Fruit fly (Drosophila melanogaster) whole organism, wandering third instar larva: ENCODE data around the gene SdhC.

ENCODE experiments used
- Myc ChIP-seq: fragments of >200 bp; optimal IDR thresholded peaks from 2 replicates; lab custom pipeline; 2017
- ey ChIP-seq: fragments of 200-800 bp; sonication (Bioruptor generic); optimal IDR thresholded peaks from 2 replicates; lab custom pipeline; 2016; ENCODE audit warnings: missing biosample characterization, missing genetic modification characterization
- lola ChIP-seq: fragments of >200 bp; optimal IDR thresholded peaks from 2 replicates; lab custom pipeline; 2017; ENCODE audit warnings: missing biosample characterization, missing genetic modification characterization

- TF ChIP-seq lola (GFP tag; lab: Kevin White, UChicago), result no peak
- TF ChIP-seq Myc (lab: Kevin White, UChicago), result no peak
- no peak for TF ChIP-seq ey (GFP tag; lab: Kevin White, UChicago)
These were observed 26.4 kb upstream of the SdhC start, which contains the start of gene CG31441 for dm6 chr3R:11236041-11236440.
